Worm (Caenorhabditis elegans): Measurements from ENCODE around the gene aexr-3.

DNA sequence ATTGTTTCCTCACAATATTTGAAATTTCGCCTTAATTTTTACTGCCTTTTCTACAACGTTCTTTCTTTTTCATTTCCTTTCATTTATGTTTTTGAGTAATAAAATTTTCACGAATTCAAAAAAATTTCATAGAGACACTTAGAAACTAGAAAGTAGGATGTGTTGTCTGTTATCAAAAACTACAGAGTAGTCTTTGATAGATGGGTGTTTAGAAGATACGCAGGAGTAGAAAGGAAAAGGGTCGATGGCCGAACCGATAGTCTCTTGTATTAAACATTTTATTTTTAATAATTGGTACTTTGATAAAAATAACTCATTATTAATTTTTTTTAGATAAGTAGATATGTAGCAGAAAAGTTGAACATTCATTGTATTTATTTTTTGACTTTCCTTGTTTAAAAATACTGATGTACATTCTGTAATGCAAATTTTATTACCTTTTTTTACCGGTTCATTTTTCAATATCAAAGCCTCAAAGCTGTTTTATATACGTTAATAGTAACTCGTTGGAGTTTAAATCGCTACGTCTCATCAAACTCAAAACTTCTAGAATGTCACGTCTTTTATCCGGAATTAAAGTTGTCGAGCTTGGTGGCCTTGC lies 31.0 kb upstream of the aexr-3 start, which contains the start of gene C24A3.4:
- TF ChIP-seq ama-1 (optimal IDR thresholded peaks at IDR 0.05) (no peak), lsy-2 (tag; optimal IDR thresholded peaks at IDR 0.05) (no peak), lin-39 (tag; optimal IDR thresholded peaks at IDR 0.05) (no peak)
